Fruit fly (Drosophila melanogaster) whole organism, prepupa: Measurements from ENCODE around the gene Ald1.

Experiments used
- CG9139 ChIP-seq: fragments of 200-800 bp; sonication (Bioruptor generic); optimal IDR thresholded peaks from 3 replicates; lab custom pipeline; 2017; ENCODE audit warnings: missing biosample characterization, mild to moderate bottlenecking, missing genetic modification characterization
- fd59A ChIP-seq: fragments of 200-800 bp; sonication (Bioruptor generic); optimal IDR thresholded peaks from 2 replicates; lab custom pipeline; 2017; ENCODE audit warnings: missing biosample characterization, mild to moderate bottlenecking, missing genetic modification characterization, missing genetic modification reagents

DNA sequence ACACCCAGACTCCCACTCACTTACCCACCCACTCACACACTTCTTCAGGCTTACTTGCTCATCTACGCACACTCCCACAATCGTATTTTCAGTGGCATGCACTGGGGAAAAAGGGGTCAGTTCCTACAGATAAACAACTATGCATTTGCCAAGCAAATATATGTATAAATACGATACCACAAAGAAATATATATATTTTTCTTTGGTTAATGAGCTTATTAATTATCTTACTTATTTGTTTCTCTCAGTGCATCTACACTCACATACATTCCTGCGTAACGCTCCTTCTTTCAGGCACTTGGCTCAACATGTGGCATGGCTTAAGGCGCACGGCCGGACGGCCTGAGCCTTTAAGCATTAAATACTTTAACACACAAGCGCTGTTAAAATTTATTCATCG, 19.0 kb upstream of the Ald1 start:
- TF ChIP-seq fd59A (GFP tag; lab: Kevin White, UChicago) (peak; percentile 32), CG9139 (GFP tag; lab: Kevin White, UChicago) (no peak)
